Worm (Caenorhabditis elegans): ENCODE measurements around the gene B0281.1.

The B0281.1 gene

DNA sequence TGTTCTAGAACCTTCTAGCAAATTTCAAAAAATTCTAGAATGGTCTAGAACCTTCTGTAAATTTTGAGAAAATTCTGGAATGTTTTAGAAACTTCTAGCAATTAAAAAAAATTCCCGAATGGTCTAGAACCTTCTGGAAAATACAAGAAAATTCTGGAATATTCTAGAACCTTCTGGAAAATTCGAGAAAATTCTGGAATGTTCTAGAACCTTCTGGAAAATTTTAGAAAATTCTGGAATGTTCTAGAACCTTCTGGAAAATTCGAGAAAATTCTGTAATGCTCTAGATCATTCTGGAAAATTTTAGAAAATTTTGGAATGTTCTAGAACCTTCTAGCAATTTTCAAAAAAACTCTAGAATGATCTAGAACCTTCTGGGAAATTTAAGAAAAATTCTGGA lies 17.6 kb downstream of the B0281.1 start:
- TF ChIP-seq hlh-12 (tag; optimal IDR thresholded peaks at IDR 0.05) (no peak), mes-4 (tag; optimal IDR thresholded peaks at IDR 0.05) (no peak), gei-17 (GFP tag; optimal IDR thresholded peaks at IDR 0.05) (peak; percentile 12), snpc-3.4 (tag; optimal IDR thresholded peaks at IDR 0.05) (no peak), lin-40 (tag; optimal IDR thresholded peaks at IDR 0.05) (no peak), cebp-1 (GFP tag; IDR thresholded peaks at IDR 0.05) (no peak), cebp-1 (tag; optimal IDR thresholded peaks at IDR 0.05) (no peak), athp-1 (tag; optimal IDR thresholded peaks at IDR 0.05) (no peak), hmg-1.2 (GFP tag; IDR thresholded peaks at IDR 0.05) (no peak), ekl-4 (GFP tag; IDR thresholded peaks at IDR 0.05) (peak; percentile 19; the same call in 1 of the 2 replicates), let-526 (GFP tag; IDR thresholded peaks at IDR 0.05) (no peak), B0019.2 (GFP tag; conservative IDR thresholded peaks at IDR 0.05) (no peak), ceh-58 (GFP tag; IDR thresholded peaks at IDR 0.05) (no peak), dpff-1 (tag; optimal IDR thresholded peaks at IDR 0.05) (no peak), nhr-179 (tag; optimal IDR thresholded peaks at IDR 0.05) (no peak), nhr-80 (tag; optimal IDR thresholded peaks at IDR 0.05) (no peak), attf-6 (GFP tag; IDR thresholded peaks at IDR 0.05) (no peak), nfya-1 (tag; optimal IDR thresholded peaks at IDR 0.05; ENCODE audit: borderline replicate concordance, insufficient read depth) (no peak), lir-1 (GFP tag; conservative IDR thresholded peaks at IDR 0.05) (no peak), nfyb-1 (GFP tag; IDR thresholded peaks at IDR 0.05) (no peak), attf-3 (GFP tag; conservative IDR thresholded peaks at IDR 0.05) (no peak), lag-1 (GFP tag; IDR thresholded peaks at IDR 0.05) (no peak), C17E4.6 (GFP tag; IDR thresholded peaks at IDR 0.05) (no peak), ztf-3 (GFP tag; optimal IDR thresholded peaks at IDR 0.05) (no peak), unc-62 (GFP tag; optimal IDR thresholded peaks at IDR 0.05) (no peak), T07F8.4 (tag; optimal IDR thresholded peaks at IDR 0.05) (no peak), zim-3 (tag; optimal IDR thresholded peaks at IDR 0.05) (no peak), nhr-120 (GFP tag; IDR thresholded peaks at IDR 0.05) (no peak), ceh-79 (tag; optimal IDR thresholded peaks at IDR 0.05) (no peak), ceh-27 (GFP tag; optimal IDR thresholded peaks at IDR 0.05) (no peak), ceh-40 (GFP tag; IDR thresholded peaks at IDR 0.05) (0 out of 2 replicates have a peak, but pooled peaks have one; percentile 67), ztf-28 (GFP tag; IDR thresholded peaks at IDR 0.05) (no peak), tbp1 (GFP tag; optimal IDR thresholded peaks at IDR 0.05) (no peak), lsy-27 (tag; optimal IDR thresholded peaks at IDR 0.05; ENCODE audit: borderline replicate concordance, insufficient read depth) (no peak), D2030.7 (GFP tag; IDR thresholded peaks at IDR 0.05) (0 out of 2 replicates have a peak, but pooled peaks have one; percentile 35), ztf-6 (GFP tag; IDR thresholded peaks at IDR 0.05) (no peak), ztf-25 (GFP tag; IDR thresholded peaks at IDR 0.05) (no peak), egl-44 (GFP tag; IDR thresholded peaks at IDR 0.05) (no peak), snpc-4 (GFP tag; optimal IDR thresholded peaks at IDR 0.05) (no peak), snpc-4 (tag; optimal IDR thresholded peaks at IDR 0.05) (no peak), dpl-1 (GFP tag; optimal IDR thresholded peaks at IDR 0.05) (no peak), bed-2 (GFP tag; IDR thresholded peaks at IDR 0.05) (no peak), lsl-1 (GFP tag; optimal IDR thresholded peaks at IDR 0.05) (peak; percentile 16), C06A6.2 (GFP tag; conservative IDR thresholded peaks at IDR 0.05) (no peak), akir-1 (GFP tag; optimal IDR thresholded peaks at IDR 0.05) (no peak), chd-7 (tag; optimal IDR thresholded peaks at IDR 0.05) (no peak), nfya-2 (GFP tag; IDR thresholded peaks at IDR 0.05) (no peak), hmg-20 (GFP tag; IDR thresholded peaks at IDR 0.05) (no peak), T26A5.8 (tag; optimal IDR thresholded peaks at IDR 0.05) (no peak), Y95B8A.8 (GFP tag; IDR thresholded peaks at IDR 0.05) (no peak)

Measured in whole organism, young adult.